Fruit fly (Drosophila melanogaster) Kc167 (cell line): ENCODE results near the gene Vml.

Source experiments
- Myc ChIP-seq: fragments of >200 bp; optimal IDR thresholded peaks from 2 replicates; lab custom pipeline; 2017; ENCODE audit warnings: missing external identifiers
- Sin3A ChIP-seq: fragments of >200 bp; optimal IDR thresholded peaks from 2 replicates; lab custom pipeline; 2018; ENCODE audit warnings: missing external identifiers
- h ChIP-seq: fragments of >200 bp; optimal IDR thresholded peaks from 3 replicates; lab custom pipeline; 2018; ENCODE audit warnings: missing external identifiers
- insv ChIP-seq: fragments of >200 bp; optimal IDR thresholded peaks from 3 replicates; lab custom pipeline; 2018; ENCODE audit warnings: missing external identifiers
- psq ChIP-seq: fragments of >200 bp; optimal IDR thresholded peaks from 2 replicates; lab custom pipeline; 2017; ENCODE audit warnings: missing external identifiers
- ttk ChIP-seq: sonication (Bioruptor generic); optimal IDR thresholded peaks from 2 replicates; lab custom pipeline; 2017; ENCODE audit warnings: missing external identifiers

Vml gene

dm6 chrX:2294474-2295434, 19.1 kb downstream of the Vml start:
- TF ChIP-seq Myc (lab: Kevin White, UChicago) (no peak), psq (no peak), h (lab: Kevin White, UChicago) (no peak), insv (lab: Kevin White, UChicago) (no peak), Sin3A (no peak), ttk (lab: Kevin White, UChicago) (no peak)

dm6 chrX:2295435-2296229, 20.0 kb downstream of the Vml start, which contains the start of gene Raf:
Gene Raf (plus strand): TSS chrX:2295466.
- no peak for TF ChIP-seq Myc (lab: Kevin White, UChicago)
- TF ChIP-seq ttk (lab: Kevin White, UChicago) = no peak
- TF ChIP-seq Sin3A = no peak
- TF ChIP-seq psq = no peak
- TF ChIP-seq insv (lab: Kevin White, UChicago) = no peak
- no peak for TF ChIP-seq h (lab: Kevin White, UChicago)

dm6 chrX:2296230-2297044, 20.8 kb downstream of the Vml start:
- TF ChIP-seq insv (lab: Kevin White, UChicago) (no peak), Sin3A (no peak), psq (no peak), h (lab: Kevin White, UChicago) (no peak), ttk (lab: Kevin White, UChicago) (no peak), Myc (lab: Kevin White, UChicago) (no peak)

dm6 chrX:2297428-2298200, 22.0 kb downstream of the Vml start:
- no peak for TF ChIP-seq psq
- TF ChIP-seq insv (lab: Kevin White, UChicago) = no peak
- no peak for TF ChIP-seq ttk (lab: Kevin White, UChicago)
- no peak for TF ChIP-seq Myc (lab: Kevin White, UChicago)
- no peak for TF ChIP-seq h (lab: Kevin White, UChicago)
- no peak for TF ChIP-seq Sin3A

dm6 chrX:2298708-2299370, 23.2 kb downstream of the Vml start:
- no peak for TF ChIP-seq Sin3A
- TF ChIP-seq h (lab: Kevin White, UChicago) = no peak
- no peak for TF ChIP-seq insv (lab: Kevin White, UChicago)
- TF ChIP-seq Myc (lab: Kevin White, UChicago) = no peak
- no peak for TF ChIP-seq psq
- no peak for TF ChIP-seq ttk (lab: Kevin White, UChicago)

- TF ChIP-seq insv (lab: Kevin White, UChicago) (no peak), ttk (lab: Kevin White, UChicago) (no peak), psq (no peak)
These were observed 24.9 kb downstream of the Vml start for dm6 chrX:2300293-2301068.

- TF ChIP-seq psq (no peak), ttk (lab: Kevin White, UChicago) (no peak), Myc (lab: Kevin White, UChicago) (no peak), insv (lab: Kevin White, UChicago) (no peak), h (lab: Kevin White, UChicago) (no peak), Sin3A (no peak)
These were observed 25.5 kb downstream of the Vml start for dm6 chrX:2301069-2301508.

- TF ChIP-seq Myc (lab: Kevin White, UChicago) (no peak), Sin3A (no peak), h (lab: Kevin White, UChicago) (no peak), psq (no peak), ttk (lab: Kevin White, UChicago) (no peak), insv (lab: Kevin White, UChicago) (no peak)
These were observed 26.2 kb downstream of the Vml start for dm6 chrX:2301613-2302522.

- TF ChIP-seq ttk (lab: Kevin White, UChicago) (no peak), Sin3A (no peak), psq (no peak), insv (lab: Kevin White, UChicago) (no peak), h (lab: Kevin White, UChicago) (no peak), Myc (lab: Kevin White, UChicago) (no peak)
These were observed 27.3 kb downstream of the Vml start for dm6 chrX:2302875-2303274.
